Fruit fly (Drosophila melanogaster) whole organism, embryonic: Measurements from ENCODE around the gene mthl2.
A peak's percentile ranks its signal among the peaks of the same experiment; 100 is the strongest.

Experiments used
- Abd-B ChIP-seq: fragments of 200-800 bp; sonication (Bioruptor generic); optimal IDR thresholded peaks from 2 replicates; lab custom pipeline; 2018; ENCODE audit warnings: missing biosample characterization, mild to moderate bottlenecking, missing genetic modification characterization, moderate library complexity
- BEAF-32 ChIP-seq: fragments of 200-800 bp; sonication (Bioruptor generic); optimal IDR thresholded peaks from 3 replicates; lab custom pipeline; 2017; ENCODE audit warnings: missing biosample characterization, missing genetic modification characterization, mild to moderate bottlenecking, moderate library complexity, missing genetic modification reagents
- CG10431 ChIP-seq: fragments of 200-800 bp; sonication (Bioruptor generic); optimal IDR thresholded peaks from 3 replicates; lab custom pipeline; 2018; ENCODE audit warnings: missing biosample characterization, mild to moderate bottlenecking, missing genetic modification characterization
- CG10462 ChIP-seq: fragments of 200-800 bp; sonication (Bioruptor generic); optimal IDR thresholded peaks from 2 replicates; lab custom pipeline; 2016; ENCODE audit warnings: missing biosample characterization, missing genetic modification characterization
- CG11085 ChIP-seq: fragments of 200-800 bp; sonication (Bioruptor generic); IDR thresholded peaks from 2 replicates; pipeline ENCODE4 v1.3.6; 2022; ENCODE audit warnings: missing biosample characterization, missing genetic modification characterization
- CG1233 ChIP-seq: fragments of 200-800 bp; sonication (Bioruptor generic); optimal IDR thresholded peaks from 4 replicates; lab custom pipeline; 2018; ENCODE audit warnings: missing biosample characterization, mild to moderate bottlenecking, missing genetic modification characterization
- CG12659 ChIP-seq: fragments of 200-800 bp; sonication (Bioruptor generic); optimal IDR thresholded peaks from 3 replicates; lab custom pipeline; 2017; ENCODE audit warnings: mild to moderate bottlenecking, missing biosample characterization, missing genetic modification reagents, missing genetic modification characterization
- CG12744 ChIP-seq: fragments of 200-800 bp; sonication (Bioruptor generic); optimal IDR thresholded peaks from 2 replicates; lab custom pipeline; 2016; ENCODE audit warnings: missing biosample characterization, missing genetic modification characterization
- CG12942 ChIP-seq: fragments of 200-800 bp; sonication (Bioruptor generic); optimal IDR thresholded peaks from 3 replicates; lab custom pipeline; 2016; ENCODE audit warnings: missing biosample characterization, missing genetic modification characterization
- CG13287 ChIP-seq: fragments of 200-800 bp; sonication (Bioruptor generic); IDR thresholded peaks from 2 replicates; pipeline ENCODE4 v1.3.6; 2022; ENCODE audit warnings: missing biosample characterization, missing genetic modification characterization; ENCODE audit not compliant: partially characterized antibody
- CG13424 ChIP-seq: fragments of 200-800 bp; sonication (Bioruptor generic); optimal IDR thresholded peaks from 2 replicates; lab custom pipeline; 2019; ENCODE audit warnings: missing biosample characterization, mild to moderate bottlenecking, missing genetic modification characterization, moderate library complexity
- CG14710 ChIP-seq: fragments of 200-800 bp; sonication (Bioruptor generic); optimal IDR thresholded peaks from 3 replicates; lab custom pipeline; 2019; ENCODE audit warnings: missing biosample characterization, mild to moderate bottlenecking, missing genetic modification characterization, moderate library complexity
- CG14965 ChIP-seq: fragments of 200-800 bp; sonication (Bioruptor generic); optimal IDR thresholded peaks from 2 replicates; lab custom pipeline; 2016; ENCODE audit warnings: missing biosample characterization, missing genetic modification characterization, borderline replicate concordance
- CG17385 ChIP-seq: fragments of 200-800 bp; sonication (Bioruptor generic); optimal IDR thresholded peaks from 3 replicates; lab custom pipeline; 2018; ENCODE audit warnings: missing biosample characterization, mild to moderate bottlenecking, missing genetic modification characterization
- CG2116 ChIP-seq: fragments of 200-800 bp; sonication (Bioruptor generic); optimal IDR thresholded peaks from 3 replicates; lab custom pipeline; 2018; ENCODE audit warnings: missing biosample characterization, mild to moderate bottlenecking, missing genetic modification characterization
- CG2202 ChIP-seq: fragments of 200-800 bp; sonication (Bioruptor generic); optimal IDR thresholded peaks from 2 replicates; lab custom pipeline; 2018; ENCODE audit warnings: missing biosample characterization, mild to moderate bottlenecking, missing genetic modification characterization
- CG31388 ChIP-seq: fragments of 200-800 bp; sonication (Bioruptor generic); optimal IDR thresholded peaks from 2 replicates; lab custom pipeline; 2016; ENCODE audit warnings: missing biosample characterization, missing genetic modification characterization
- CG3407 ChIP-seq: fragments of 200-800 bp; sonication (Bioruptor generic); optimal IDR thresholded peaks from 2 replicates; lab custom pipeline; 2018; ENCODE audit warnings: missing biosample characterization, mild to moderate bottlenecking, missing genetic modification characterization
- CG3995 ChIP-seq: fragments of 200-800 bp; sonication (Bioruptor generic); optimal IDR thresholded peaks from 3 replicates; lab custom pipeline; 2016; ENCODE audit warnings: missing biosample characterization, missing genetic modification characterization
- CG5953 ChIP-seq: fragments of 200-800 bp; sonication (Bioruptor generic); IDR thresholded peaks from 2 replicates; pipeline ENCODE4 v1.3.6; 2022; ENCODE audit warnings: missing biosample characterization, missing genetic modification characterization
- CG7271 ChIP-seq: fragments of 200-800 bp; sonication (Bioruptor generic); optimal IDR thresholded peaks from 2 replicates; lab custom pipeline; 2018; ENCODE audit warnings: missing biosample characterization, mild to moderate bottlenecking, missing genetic modification characterization, moderate library complexity
- CG8765 ChIP-seq: fragments of 200-800 bp; sonication (Bioruptor generic); IDR thresholded peaks from 2 replicates; pipeline ENCODE4 v1.3.6; 2022; ENCODE audit warnings: missing biosample characterization, missing genetic modification characterization
- CTCF ChIP-seq: fragments of 200-800 bp; sonication (Bioruptor generic); optimal IDR thresholded peaks from 2 replicates; lab custom pipeline; 2017; ENCODE audit warnings: missing biosample characterization, mild to moderate bottlenecking, missing genetic modification characterization, moderate library complexity
- Camta ChIP-seq: fragments of 200-800 bp; sonication (Bioruptor generic); optimal IDR thresholded peaks from 2 replicates; lab custom pipeline; 2016; ENCODE audit warnings: missing biosample characterization, missing genetic modification characterization
- CoRest ChIP-seq: fragments of 200-800 bp; sonication (Bioruptor generic); optimal IDR thresholded peaks from 3 replicates; lab custom pipeline; 2018; ENCODE audit warnings: missing biosample characterization, mild to moderate bottlenecking, missing genetic modification characterization, moderate library complexity
- Ets97D ChIP-seq: fragments of 200-800 bp; sonication (Bioruptor generic); optimal IDR thresholded peaks from 3 replicates; lab custom pipeline; 2016; ENCODE audit warnings: missing biosample characterization, missing genetic modification characterization
- MBD-R2 ChIP-seq: fragments of 200-800 bp; sonication (Bioruptor generic); IDR thresholded peaks from 2 replicates; pipeline ENCODE4 v1.3.6; 2022; ENCODE audit warnings: missing biosample characterization, missing genetic modification characterization
- Med ChIP-seq: fragments of 200-800 bp; sonication (Bioruptor generic); peaks from one replicate; lab custom pipeline; 2016; ENCODE audit warnings: missing biosample characterization, missing genetic modification characterization, mild to moderate bottlenecking, inconsistent platforms, moderate library complexity
- Oaz ChIP-seq: fragments of 200-800 bp; sonication (Bioruptor generic); IDR thresholded peaks from 2 replicates; pipeline ENCODE4 v1.3.6; 2022; ENCODE audit warnings: missing biosample characterization, missing genetic modification characterization
- Rfx ChIP-seq: fragments of 200-800 bp; sonication (Bioruptor generic); IDR thresholded peaks from 2 replicates; pipeline ENCODE4 v1.3.6; 2022; ENCODE audit warnings: missing biosample characterization, missing genetic modification characterization
- Tbp ChIP-seq: fragments of >200 bp; optimal IDR thresholded peaks from 2 replicates; lab custom pipeline; 2018; ENCODE audit warnings: missing biosample characterization, missing genetic modification characterization
- Vsx1 ChIP-seq: fragments of 200-800 bp; sonication (Bioruptor generic); optimal IDR thresholded peaks from 2 replicates; lab custom pipeline; 2017; ENCODE audit warnings: missing biosample characterization, mild to moderate bottlenecking, missing genetic modification characterization, missing genetic modification reagents
- Xrp1 ChIP-seq: fragments of 200-800 bp; sonication (Bioruptor generic); IDR thresholded peaks from 2 replicates; pipeline ENCODE4 v1.3.6; 2022; ENCODE audit warnings: missing biosample characterization, missing genetic modification characterization
- YL-1 ChIP-seq: fragments of 200-800 bp; sonication (Bioruptor generic); optimal IDR thresholded peaks from 3 replicates; lab custom pipeline; 2017; ENCODE audit warnings: missing biosample characterization, mild to moderate bottlenecking, missing genetic modification characterization
- bigmax ChIP-seq: fragments of 200-800 bp; sonication (Bioruptor generic); optimal IDR thresholded peaks from 2 replicates; lab custom pipeline; 2018; ENCODE audit warnings: missing biosample characterization, mild to moderate bottlenecking, missing genetic modification characterization
- chm ChIP-seq: fragments of 200-800 bp; sonication (Bioruptor generic); IDR thresholded peaks from 2 replicates; pipeline ENCODE4 v1.3.6; 2022; ENCODE audit warnings: missing biosample characterization, missing genetic modification characterization
- crc ChIP-seq: fragments of 200-800 bp; sonication (Bioruptor generic); optimal IDR thresholded peaks from 2 replicates; lab custom pipeline; 2016; ENCODE audit warnings: missing biosample characterization, missing genetic modification characterization
- esg ChIP-seq: fragments of 200-800 bp; sonication (Bioruptor generic); conservative IDR thresholded peaks from 2 replicates; pipeline ENCODE4 v1.3.6; 2022; ENCODE audit warnings: missing biosample characterization, missing genetic modification characterization
- eve ChIP-seq, 2 experiments: fragments of >200 bp; optimal IDR thresholded peaks; 2 replicates each; lab custom pipeline; 2017; ENCODE audit warnings: missing biosample characterization in 2 of 2, missing genetic modification characterization in 2 of 2
- gsb-n ChIP-seq: fragments of 200-800 bp; sonication (Bioruptor generic); optimal IDR thresholded peaks from 3 replicates; lab custom pipeline; 2018; ENCODE audit warnings: missing biosample characterization, mild to moderate bottlenecking, missing genetic modification characterization
- ham ChIP-seq: fragments of 200-800 bp; sonication (Bioruptor generic); IDR thresholded peaks from 2 replicates; pipeline ENCODE4 v1.3.6; 2022; ENCODE audit warnings: missing biosample characterization, missing genetic modification characterization
- kah ChIP-seq: fragments of 200-800 bp; sonication (Bioruptor generic); optimal IDR thresholded peaks from 2 replicates; lab custom pipeline; 2018; ENCODE audit warnings: missing biosample characterization, mild to moderate bottlenecking, missing genetic modification characterization
- lab ChIP-seq: fragments of 200-800 bp; sonication (Bioruptor generic); optimal IDR thresholded peaks from 3 replicates; lab custom pipeline; 2017; ENCODE audit warnings: missing biosample characterization, missing genetic modification characterization, mild to moderate bottlenecking, moderate library complexity, missing genetic modification reagents
- nom ChIP-seq: fragments of 200-800 bp; sonication (Bioruptor generic); optimal IDR thresholded peaks from 2 replicates; lab custom pipeline; 2017; ENCODE audit warnings: missing biosample characterization, missing genetic modification characterization, mild to moderate bottlenecking, moderate library complexity, missing genetic modification reagents
- slbo ChIP-seq: fragments of 200-800 bp; sonication (Bioruptor generic); IDR thresholded peaks from 2 replicates; pipeline ENCODE4 v1.3.6; 2022; ENCODE audit warnings: missing biosample characterization, missing genetic modification characterization
- sug ChIP-seq: fragments of 200-800 bp; optimal IDR thresholded peaks from 2 replicates; lab custom pipeline; 2019; ENCODE audit warnings: missing biosample characterization, mild to moderate bottlenecking, missing genetic modification characterization, moderate library complexity
- tin ChIP-seq: fragments of 200-800 bp; sonication (Bioruptor generic); optimal IDR thresholded peaks from 3 replicates; lab custom pipeline; 2016; ENCODE audit warnings: missing biosample characterization, missing genetic modification characterization
- trem ChIP-seq: fragments of 200-800 bp; optimal IDR thresholded peaks from 3 replicates; lab custom pipeline; 2019; ENCODE audit warnings: missing biosample characterization, mild to moderate bottlenecking, missing genetic modification characterization, moderate library complexity
- tx ChIP-seq: fragments of 200-800 bp; sonication (Bioruptor generic); optimal IDR thresholded peaks from 2 replicates; lab custom pipeline; 2016; ENCODE audit warnings: missing biosample characterization, missing genetic modification characterization
- unc-4 ChIP-seq: fragments of 200-800 bp; sonication (Bioruptor generic); IDR thresholded peaks from 2 replicates; pipeline ENCODE4 v1.3.6; 2022; ENCODE audit warnings: missing biosample characterization, missing genetic modification characterization; ENCODE audit not compliant: partially characterized antibody

Gene mthl2

dm6 chr3L:5603860-5604415 lies 652 bp upstream of the mthl2 start, which contains the start of gene TM9SF3 (continued):
- TF ChIP-seq slbo = peak; percentile 46; the same call in 1 of the 2 replicates
- peak; percentile 69 for TF ChIP-seq MBD-R2 (GFP tag; lab: Robert Waterston, UW)
- no peak for TF ChIP-seq kah (GFP tag; lab: Kevin White, UChicago)
- no peak for TF ChIP-seq CG17385 (GFP tag; lab: Kevin White, UChicago)
- TF ChIP-seq CG14965 (GFP tag; lab: Kevin White, UChicago) = no peak
- TF ChIP-seq nom (GFP tag; lab: Kevin White, UChicago) = no peak
- TF ChIP-seq CG10462 (GFP tag; lab: Kevin White, UChicago) = no peak
- TF ChIP-seq CoRest (tag; lab: Kevin White, UChicago) = peak; percentile 41
- peak; percentile 19 for TF ChIP-seq tin (GFP tag; lab: Kevin White, UChicago)
- no peak for TF ChIP-seq gsb-n (tag; lab: Kevin White, UChicago)
- TF ChIP-seq, all 482 proteins: peak for 123

DNA sequence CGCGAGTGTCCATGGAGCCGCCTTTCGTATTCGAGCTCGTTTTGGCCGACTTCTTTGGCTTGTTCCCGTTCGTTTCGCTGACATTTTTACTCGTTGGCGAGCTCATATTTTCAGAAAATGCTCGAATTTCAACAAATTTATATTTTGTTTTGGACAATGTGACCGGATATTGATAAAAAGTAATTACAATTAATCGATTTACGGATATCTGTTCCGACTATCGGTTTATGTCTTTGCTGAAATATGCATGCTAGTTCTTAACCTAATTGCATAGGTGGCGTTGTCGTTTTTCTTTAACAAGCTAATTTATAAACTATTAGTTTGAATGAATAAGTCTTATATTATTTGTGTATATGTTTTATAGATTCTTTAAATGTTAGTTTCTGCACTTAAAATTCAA lies 3.5 kb downstream of the mthl2 start, which contains the start of gene Eaf6:
Eaf6 (minus strand) TSS at position 173 of the 400 bp plus-strand sequence.
- peak; percentile 58 for TF ChIP-seq CG12659 (GFP tag; lab: Kevin White, UChicago)
- 0 out of 2 replicates have a peak, but pooled peaks have one; percentile 13 for TF ChIP-seq Rfx (GFP tag; lab: Robert Waterston, UW)
- no peak for TF ChIP-seq CG3407 (GFP tag; lab: Kevin White, UChicago)
- TF ChIP-seq ham (GFP tag; lab: Robert Waterston, UW) = no peak
- no peak for TF ChIP-seq CG1233 (GFP tag; lab: Kevin White, UChicago)
- TF ChIP-seq tx (GFP tag; lab: Kevin White, UChicago) = no peak
- no peak for TF ChIP-seq esg (GFP tag; lab: Robert Waterston, UW)
- TF ChIP-seq sug (tag; lab: Kevin White, UChicago) = peak; percentile 36
- TF ChIP-seq CG2202 = no peak
- no peak for TF ChIP-seq chm (GFP tag; lab: Robert Waterston, UW)
- peak; percentile 25 for TF ChIP-seq CG3995 (GFP tag; lab: Kevin White, UChicago)
- no peak for TF ChIP-seq eve (GFP tag; optimal IDR thresholded peaks at IDR 0.05; lab: Kevin White, UChicago)
- peak; percentile 61 for TF ChIP-seq YL-1 (GFP tag; lab: Kevin White, UChicago)
- TF ChIP-seq lab (GFP tag; lab: Kevin White, UChicago) = no peak
- no peak for TF ChIP-seq Camta (GFP tag; lab: Kevin White, UChicago)
- peak; percentile 72 for TF ChIP-seq CG2116 (GFP tag; lab: Kevin White, UChicago)
- TF ChIP-seq crc (GFP tag; lab: Kevin White, UChicago) = no peak
- TF ChIP-seq CG14710 (tag; lab: Kevin White, UChicago) = peak; percentile 49
- peak; percentile 60 for TF ChIP-seq Abd-B (GFP tag; lab: Kevin White, UChicago)
- TF ChIP-seq Ets97D (GFP tag; lab: Kevin White, UChicago) = peak; percentile 50
- no peak for TF ChIP-seq bigmax (GFP tag; lab: Kevin White, UChicago)
- TF ChIP-seq BEAF-32 (GFP tag; lab: Kevin White, UChicago) = peak; percentile 59
- TF ChIP-seq CG5953 (GFP tag; lab: Robert Waterston, UW) = no peak
- no peak for TF ChIP-seq Xrp1 (GFP tag; lab: Robert Waterston, UW)
- no peak for TF ChIP-seq CG13424
- TF ChIP-seq CG8765 = no peak
- TF ChIP-seq CG31388 = no peak
- no peak for TF ChIP-seq CG7271 (tag; lab: Kevin White, UChicago)
- TF ChIP-seq Med (GFP tag; lab: Kevin White, UChicago) = peak; percentile 45
- peak; percentile 95 for TF ChIP-seq CTCF (GFP tag; lab: Kevin White, UChicago)
- peak; percentile 95 for TF ChIP-seq Vsx1
- peak; percentile 54 for TF ChIP-seq trem
- TF ChIP-seq CG12942 (GFP tag; lab: Kevin White, UChicago) = no peak
- TF ChIP-seq Tbp (GFP tag; lab: Kevin White, UChicago) = no peak
- peak; percentile 62 for TF ChIP-seq CG13287 (GFP tag; lab: Robert Waterston, UW)
- no peak for TF ChIP-seq CG10431
- peak; percentile 50; the same call in 1 of the 2 replicates for TF ChIP-seq unc-4 (GFP tag; lab: Robert Waterston, UW)
- TF ChIP-seq Oaz (GFP tag; lab: Robert Waterston, UW) = no peak
- no peak for TF ChIP-seq CG12744 (GFP tag; lab: Kevin White, UChicago)
- no peak for TF ChIP-seq CG11085 (GFP tag; lab: Robert Waterston, UW)
